Comparison of ENCODE assay signal across 3 fruit fly cellular contexts in genomic region chr2L:4146317-4146716, dm6.
A peak's percentile ranks its signal among the peaks of the same experiment; 100 is the strongest.
TF ChIP-seq lines count a peak whose summit lies in the region.

No protein-coding gene starts in this region.

- TF ChIP-seq CTCF in whole organism, embryonic (GFP tag; optimal IDR thresholded peaks at IDR 0.05; lab: Kevin White, UChicago) = no peak

TF ChIP-seq in whole organism, embryonic, 481 proteins besides CTCF, POLR2A, EP300 and RAD21 (continues in another document):
- peak; percentile 4 for TF ChIP-seq phol (tag; optimal IDR thresholded peaks at IDR 0.05; lab: Kevin White, UChicago)
- peak; percentile 33 for TF ChIP-seq grau (tag; optimal IDR thresholded peaks at IDR 0.05; lab: Kevin White, UChicago)
- peak; percentile 27 for TF ChIP-seq CG7839 (tag; optimal IDR thresholded peaks at IDR 0.05; lab: Kevin White, UChicago)
- 0 out of 2 replicates have a peak, but pooled peaks have one; percentile 31 for TF ChIP-seq CG31441 (GFP tag; IDR thresholded peaks at IDR 0.05; lab: Robert Waterston, UW)
- no peak for TF ChIP-seq prd (optimal IDR thresholded peaks at IDR 0.05; lab: Kevin White, UChicago)
- TF ChIP-seq prd (GFP tag; IDR thresholded peaks at IDR 0.05; lab: Robert Waterston, UW) = peak; percentile 5; the same call in 1 of the 3 replicates
- 0 out of 2 replicates have a peak, but pooled peaks have one; percentile 17 for TF ChIP-seq vvl (GFP tag; IDR thresholded peaks at IDR 0.05; lab: Robert Waterston, UW)
- no peak for TF ChIP-seq yki (optimal IDR thresholded peaks at IDR 0.05; lab: Kevin White, UChicago)
- TF ChIP-seq cwo (GFP tag; optimal IDR thresholded peaks at IDR 0.05; lab: Kevin White, UChicago) = peak; percentile 20
- peak; percentile 1 for TF ChIP-seq CG12391 (tag; optimal IDR thresholded peaks at IDR 0.05; lab: Kevin White, UChicago)
- peak; percentile 26 for TF ChIP-seq CG7556 (GFP tag; optimal IDR thresholded peaks at IDR 0.05; lab: Kevin White, UChicago)
- TF ChIP-seq Xrp1 (GFP tag; IDR thresholded peaks at IDR 0.05; lab: Robert Waterston, UW) = peak; percentile 40; the same call in 1 of the 2 replicates
- 0 out of 3 replicates have a peak, but pooled peaks have one; percentile 15 for TF ChIP-seq Dbx (GFP tag; IDR thresholded peaks at IDR 0.05; lab: Robert Waterston, UW)
- no peak for TF ChIP-seq org-1 (GFP tag; optimal IDR thresholded peaks at IDR 0.05; lab: Kevin White, UChicago)
- 0 out of 3 replicates have a peak, but pooled peaks have one; percentile 22 for TF ChIP-seq ci (GFP tag; IDR thresholded peaks at IDR 0.05; lab: Robert Waterston, UW)
- TF ChIP-seq CG13424 (tag; optimal IDR thresholded peaks at IDR 0.05; lab: Kevin White, UChicago) = peak; percentile 35
- TF ChIP-seq row (GFP tag; IDR thresholded peaks at IDR 0.05; lab: Robert Waterston, UW) = 0 out of 3 replicates have a peak, but pooled peaks have one; percentile 42
- no peak for TF ChIP-seq dan (GFP tag; IDR thresholded peaks at IDR 0.05; lab: Robert Waterston, UW)
- TF ChIP-seq CG2712 (tag; optimal IDR thresholded peaks at IDR 0.05; lab: Kevin White, UChicago) = peak; percentile 4
- TF ChIP-seq Lhr (GFP tag; optimal IDR thresholded peaks at IDR 0.05; lab: Kevin White, UChicago) = no peak
- peak; percentile 56 for TF ChIP-seq CG2120 (GFP tag; optimal IDR thresholded peaks at IDR 0.05; lab: Kevin White, UChicago)
- TF ChIP-seq CG4282 (GFP tag; optimal IDR thresholded peaks at IDR 0.05; lab: Kevin White, UChicago) = no peak
- TF ChIP-seq CG2678 (tag; optimal IDR thresholded peaks at IDR 0.05; lab: Kevin White, UChicago) = peak; percentile 55
- TF ChIP-seq CG12769 (tag; optimal IDR thresholded peaks at IDR 0.05; lab: Kevin White, UChicago) = peak; percentile 46
- peak; percentile 22 for TF ChIP-seq Blimp-1 (GFP tag; optimal IDR thresholded peaks at IDR 0.05; lab: Kevin White, UChicago)
- TF ChIP-seq Meics (GFP tag; optimal IDR thresholded peaks at IDR 0.05; lab: Kevin White, UChicago) = peak; percentile 30
- peak; percentile 74 for TF ChIP-seq sens (GFP tag; lab: Kevin White, UChicago)
- TF ChIP-seq CG11504 (tag; optimal IDR thresholded peaks at IDR 0.05; lab: Kevin White, UChicago) = peak; percentile 44
- TF ChIP-seq CG2875 (GFP tag; optimal IDR thresholded peaks at IDR 0.05; lab: Kevin White, UChicago) = no peak

TF ChIP-seq in whole organism, prepupa, 60 proteins besides CTCF, POLR2A, EP300 and RAD21:
- TF ChIP-seq topi (GFP tag; optimal IDR thresholded peaks at IDR 0.05; lab: Kevin White, UChicago) (no peak), CG10631 (GFP tag; optimal IDR thresholded peaks at IDR 0.05; lab: Kevin White, UChicago) (no peak), Eip78C (GFP tag; lab: Kevin White, UChicago) (peak; percentile 52)
TF ChIP-seq in whole organism, prepupa: peak in this region for 1.

TF ChIP-seq in whole organism, wandering third instar larva, 38 proteins besides CTCF, POLR2A, EP300 and RAD21:
- TF ChIP-seq h (GFP tag; optimal IDR thresholded peaks at IDR 0.05; lab: Kevin White, UChicago) (peak; percentile 19), foxo (GFP tag; optimal IDR thresholded peaks at IDR 0.05; lab: Kevin White, UChicago) (peak in 1 of 2 experiments; percentile 30), dmrt93B (GFP tag; optimal IDR thresholded peaks at IDR 0.05; lab: Kevin White, UChicago) (no peak), fru (GFP tag; optimal IDR thresholded peaks at IDR 0.05; lab: Kevin White, UChicago) (peak; percentile 13)

Comparison
In these comparisons a context has a peak if more than half of its experiments do, and no peak if none do; other contexts are left out.
1. Of the 7 proteins assayed by ChIP-seq in both whole organism, embryonic and whole organism, prepupa: peak only in whole organism, embryonic: Blimp-1 and Sox102F; only in whole organism, prepupa: none; in both: none; in neither: 5.